Worm (Caenorhabditis elegans): Measurements from ENCODE around the gene ZK470.4.

Gene ZK470.4

DNA sequence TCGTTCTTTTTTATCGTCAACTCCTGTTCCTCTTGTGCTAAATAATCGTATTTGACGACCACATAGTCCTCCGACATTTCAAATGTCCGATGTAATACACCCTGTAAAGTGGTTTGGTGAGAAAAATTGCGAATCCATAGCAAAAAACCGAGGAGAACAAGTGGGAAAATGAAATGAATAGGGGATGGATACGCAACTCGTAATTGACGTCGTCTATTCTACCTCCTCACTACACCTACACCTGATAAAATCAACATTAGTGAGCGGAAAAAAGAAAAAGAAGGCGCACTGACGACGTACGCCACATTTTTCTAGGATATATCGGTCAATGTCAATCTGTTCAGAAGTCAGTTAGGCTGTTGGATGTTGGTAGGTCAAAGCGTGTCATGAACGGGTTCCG lies 13.8 kb upstream of the ZK470.4 start, which contains the start of gene nck-1:
Gene nck-1 (minus strand): TSS at position 101 of the 400 bp plus-strand sequence.
- TF ChIP-seq flh-1 (GFP tag; optimal IDR thresholded peaks at IDR 0.05) (no peak), zip-8 (tag; optimal IDR thresholded peaks at IDR 0.05) (no peak), tbx-8 (GFP tag; optimal IDR thresholded peaks at IDR 0.05) (no peak), ham-2 (GFP tag; optimal IDR thresholded peaks at IDR 0.05) (no peak), snpc-4 (tag; optimal IDR thresholded peaks at IDR 0.05) (no peak), blmp-1 (tag; optimal IDR thresholded peaks at IDR 0.05) (no peak), mab-5 (tag; optimal IDR thresholded peaks at IDR 0.05) (no peak), unc-39 (tag; optimal IDR thresholded peaks at IDR 0.05) (no peak), ceh-83 (GFP tag; optimal IDR thresholded peaks at IDR 0.05) (no peak), M03D4.4 (tag; optimal IDR thresholded peaks at IDR 0.05) (no peak), lsy-2 (tag; optimal IDR thresholded peaks at IDR 0.05) (no peak), unc-62 (GFP tag; optimal IDR thresholded peaks at IDR 0.05) (no peak), nhr-237 (tag; optimal IDR thresholded peaks at IDR 0.05) (no peak), lin-13 (tag; optimal IDR thresholded peaks at IDR 0.05) (no peak), drap-1 (GFP tag; optimal IDR thresholded peaks at IDR 0.05) (no peak), nhr-12 (tag; optimal IDR thresholded peaks at IDR 0.05) (no peak), ceh-43 (GFP tag; optimal IDR thresholded peaks at IDR 0.05) (no peak), mep-1 (tag; optimal IDR thresholded peaks at IDR 0.05) (no peak)

DNA sequence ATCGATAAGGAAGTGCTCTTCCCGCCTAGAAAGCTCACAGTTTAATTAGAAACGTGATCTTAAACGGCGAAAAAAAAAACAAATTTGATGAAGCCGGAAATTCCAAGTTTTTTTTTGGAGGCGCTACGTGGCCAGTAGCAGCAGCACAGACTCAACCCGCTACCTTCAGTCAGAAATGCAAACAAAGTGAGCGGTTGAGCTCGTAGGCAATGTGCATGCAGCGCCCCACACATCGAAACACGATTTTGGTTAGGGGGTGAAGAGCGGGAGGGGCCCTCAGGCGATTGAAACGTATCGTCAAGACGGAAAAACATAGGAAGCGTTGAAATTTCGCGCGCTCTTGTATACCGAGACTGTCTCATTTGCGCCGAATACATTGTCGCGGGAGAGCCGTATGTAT lies 11.6 kb upstream of the ZK470.4 start:
- no peak for TF ChIP-seq flh-1 (GFP tag; optimal IDR thresholded peaks at IDR 0.05)
- no peak for TF ChIP-seq elt-1 (tag; optimal IDR thresholded peaks at IDR 0.05; ENCODE audit: borderline replicate concordance, insufficient read depth)
- TF ChIP-seq drap-1 (GFP tag; optimal IDR thresholded peaks at IDR 0.05) = peak; percentile 17

DNA sequence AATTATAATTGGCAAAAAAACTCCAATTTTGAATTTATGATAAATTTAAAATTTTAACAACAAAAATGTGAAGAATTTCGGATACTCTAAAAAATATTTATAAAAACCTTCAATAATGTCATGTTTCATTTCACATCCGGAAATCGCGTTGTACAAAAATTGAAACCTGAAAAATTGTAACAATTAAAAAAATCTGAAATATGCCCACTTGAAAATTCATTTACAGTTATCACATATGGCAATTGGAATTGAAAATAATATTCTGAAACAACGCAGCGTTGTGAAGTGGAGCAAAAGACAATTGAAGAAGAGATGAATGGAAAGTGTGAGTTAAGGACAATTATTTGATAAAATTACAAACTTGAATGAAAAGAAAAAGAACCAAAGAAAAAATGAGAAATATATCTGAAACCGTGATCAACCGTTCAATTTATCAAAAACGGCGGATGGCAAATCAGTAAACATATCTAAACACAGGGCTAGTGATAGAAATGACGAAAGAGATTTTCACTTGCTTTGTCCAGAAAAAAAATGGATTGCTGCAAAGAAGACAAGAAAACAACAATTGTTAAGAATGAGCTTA lies 9.0 kb upstream of the ZK470.4 start:
- TF ChIP-seq mep-1 (tag; optimal IDR thresholded peaks at IDR 0.05) (no peak), lin-32 (GFP tag; optimal IDR thresholded peaks at IDR 0.05) (no peak), ceh-83 (GFP tag; optimal IDR thresholded peaks at IDR 0.05) (no peak), sem-2 (GFP tag; optimal IDR thresholded peaks at IDR 0.05) (no peak), tbx-8 (GFP tag; optimal IDR thresholded peaks at IDR 0.05) (no peak), lsy-2 (tag; optimal IDR thresholded peaks at IDR 0.05) (no peak), unc-39 (tag; optimal IDR thresholded peaks at IDR 0.05) (no peak), ham-2 (GFP tag; optimal IDR thresholded peaks at IDR 0.05) (no peak), ceh-39 (tag; optimal IDR thresholded peaks at IDR 0.05) (no peak), snpc-4 (tag; optimal IDR thresholded peaks at IDR 0.05) (no peak), M03D4.4 (tag; optimal IDR thresholded peaks at IDR 0.05) (no peak), nhr-28 (tag; optimal IDR thresholded peaks at IDR 0.05) (no peak), bed-3 (GFP tag; optimal IDR thresholded peaks at IDR 0.05) (no peak)

DNA sequence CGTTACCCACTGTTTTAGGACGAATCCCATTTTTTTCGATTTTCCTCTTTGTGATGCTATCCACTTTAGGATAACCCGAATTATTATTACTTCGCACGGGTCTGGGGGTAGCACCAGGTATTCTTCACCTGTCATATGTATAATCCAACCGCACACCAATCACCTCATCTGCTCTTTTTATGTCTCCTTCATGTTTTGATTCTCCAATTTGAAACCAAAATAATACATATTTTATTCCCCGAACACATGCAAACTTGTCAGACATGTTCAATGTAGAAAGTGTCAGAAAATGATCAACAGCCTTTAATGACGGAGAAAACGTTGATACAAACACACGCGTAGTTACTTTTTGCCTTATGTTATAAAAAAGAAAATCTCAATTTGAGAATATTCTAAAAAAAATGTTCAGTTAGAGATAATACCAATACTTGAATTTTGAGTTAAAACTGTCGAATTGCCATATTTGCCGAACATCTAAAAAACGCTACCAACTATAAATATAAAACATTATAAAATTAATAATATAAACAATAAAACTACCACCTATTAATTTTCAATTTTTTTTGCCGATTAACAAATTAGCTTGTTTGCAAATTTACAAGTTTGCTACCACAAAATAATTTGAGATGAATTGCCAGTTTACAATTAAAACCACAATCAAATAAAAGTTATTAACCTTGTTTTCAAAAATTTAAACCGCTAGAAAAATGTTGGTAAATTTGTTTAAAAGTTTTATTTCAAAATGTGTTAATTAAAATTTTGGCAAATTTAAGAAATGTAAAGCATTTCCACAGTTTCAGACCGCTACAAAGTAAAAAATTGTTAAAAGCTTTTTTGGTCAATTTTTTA lies 8.3 kb upstream of the ZK470.4 start:
- TF ChIP-seq nhr-237 (tag; optimal IDR thresholded peaks at IDR 0.05) = no peak
- peak; percentile 18 for TF ChIP-seq ces-1 (GFP tag; optimal IDR thresholded peaks at IDR 0.05)
- no peak for TF ChIP-seq unc-62 (GFP tag; optimal IDR thresholded peaks at IDR 0.05)

DNA sequence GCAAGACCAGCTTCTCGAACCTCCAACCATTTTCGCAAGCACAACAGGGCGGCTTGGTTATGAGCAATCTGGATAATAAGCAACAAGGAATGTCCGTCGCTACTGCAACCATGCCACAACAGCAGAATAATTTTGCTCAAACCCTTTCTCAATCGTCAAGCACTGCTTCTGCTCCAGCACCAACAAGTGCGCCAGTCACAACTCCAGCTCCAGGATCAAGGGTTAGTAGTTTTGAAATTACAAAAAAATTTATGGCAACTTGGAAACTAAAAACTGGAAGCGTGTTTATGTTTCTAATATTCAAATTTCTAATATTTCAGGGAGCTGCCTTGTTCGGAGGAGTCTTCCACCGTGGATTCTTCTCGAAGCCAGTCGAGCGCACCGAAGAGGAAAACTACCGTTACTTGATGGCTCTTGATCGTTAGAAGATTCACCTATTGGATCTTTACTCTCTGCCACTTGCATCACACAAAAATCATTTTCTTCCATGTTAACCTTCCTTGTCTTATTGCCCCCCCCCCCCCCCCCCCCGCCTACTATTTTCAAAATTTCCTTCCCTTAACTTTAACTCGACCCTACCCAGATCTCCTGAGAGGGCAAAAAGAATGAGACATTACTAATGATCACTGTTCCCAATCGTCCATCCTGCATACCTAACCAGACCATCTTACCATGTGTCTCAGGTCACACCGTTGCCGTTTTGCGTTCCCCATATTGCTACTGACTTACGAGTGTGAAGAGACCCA lies 7.4 kb upstream of the ZK470.4 start:
- TF ChIP-seq mab-5 (tag; optimal IDR thresholded peaks at IDR 0.05) (no peak), M03D4.4 (tag; optimal IDR thresholded peaks at IDR 0.05) (peak; percentile 12)

DNA sequence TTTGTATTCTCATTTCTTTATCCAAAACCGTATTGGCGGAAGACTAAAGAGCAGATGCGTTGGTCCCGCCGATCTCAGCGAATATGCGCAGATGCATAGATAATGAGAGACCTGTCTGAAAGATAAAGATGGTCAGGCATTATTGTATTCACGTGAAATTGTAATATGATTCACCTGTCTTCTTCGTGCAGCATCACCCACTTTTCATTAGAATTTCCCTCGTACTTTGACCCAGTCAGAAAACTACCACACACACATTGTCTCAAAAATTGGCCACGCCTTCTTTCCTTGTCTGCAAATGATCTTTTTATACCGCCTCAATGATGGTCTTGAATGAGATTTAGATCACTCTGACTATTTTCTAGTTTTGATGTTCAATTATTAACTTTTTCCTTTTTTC lies 6.5 kb upstream of the ZK470.4 start:
- TF ChIP-seq unc-62 (GFP tag; optimal IDR thresholded peaks at IDR 0.05) (no peak), elt-1 (tag; optimal IDR thresholded peaks at IDR 0.05; ENCODE audit: borderline replicate concordance, insufficient read depth) (peak; percentile 79)

Measured in whole organism, mixed stage, embryonic.